Worm (Caenorhabditis elegans): ENCODE measurements around the gene clec-263.

clec-263 gene

ce11 chrV:20626043-20626761 is 51.8 kb downstream of the clec-263 start, which contains the start of the genes F46B3.9 and srz-18:
Gene F46B3.9 (minus strand): TSS chrV:20626143.
Gene srz-18 (plus strand): TSS chrV:20626711.
- no peak for TF ChIP-seq bed-3 (GFP tag; optimal IDR thresholded peaks at IDR 0.05)
- no peak for TF ChIP-seq ceh-43 (GFP tag; optimal IDR thresholded peaks at IDR 0.05)
- TF ChIP-seq blmp-1 (tag; optimal IDR thresholded peaks at IDR 0.05), result no peak
- no peak for TF ChIP-seq elt-3 (tag; optimal IDR thresholded peaks at IDR 0.05)
- no peak for TF ChIP-seq ceh-83 (GFP tag; optimal IDR thresholded peaks at IDR 0.05)
- TF ChIP-seq nhr-237 (tag; optimal IDR thresholded peaks at IDR 0.05), result no peak
- no peak for TF ChIP-seq pha-4 (tag; optimal IDR thresholded peaks at IDR 0.05)
- no peak for TF ChIP-seq mls-2 (tag; optimal IDR thresholded peaks at IDR 0.05)
